Worm (Caenorhabditis elegans): Measurements from ENCODE around the gene C24H12.6.

- TF ChIP-seq dao-5 (tag; optimal IDR thresholded peaks at IDR 0.05) (no peak), him-1 (tag; optimal IDR thresholded peaks at IDR 0.05) (no peak)
These were observed 46.4 kb downstream of the C24H12.6 start for ce11 chrII:372235-372634.

Measured in whole organism, L4/young adult.